Worm (Caenorhabditis elegans) whole organism, L1 larva: ENCODE results near the gene srh-148.

Experiments
- C34B4.2 ChIP-seq: sonication (generic microtip); optimal IDR thresholded peaks from 2 replicates; lab custom pipeline; 2017; ENCODE audit warnings: mild to moderate bottlenecking, missing genetic modification characterization, missing compliant biosample characterization
- aly-2 ChIP-seq: fragments of 150-350 bp; optimal IDR thresholded peaks from 2 replicates; lab custom pipeline; 2014; ENCODE audit warnings: missing biosample characterization, missing genetic modification characterization
- blmp-1 ChIP-seq: fragments of 150-350 bp; optimal IDR thresholded peaks from 2 replicates; lab custom pipeline; 2014; ENCODE audit warnings: missing biosample characterization, missing genetic modification characterization
- ceh-63 ChIP-seq: fragments of 200-800 bp; sonication (Bioruptor generic); optimal IDR thresholded peaks from 2 replicates; lab custom pipeline; 2018; ENCODE audit warnings: mild to moderate bottlenecking, missing genetic modification characterization, missing compliant biosample characterization
- ceh-8 ChIP-seq: fragments of 200-800 bp; sonication (Bioruptor generic); optimal IDR thresholded peaks from 2 replicates; lab custom pipeline; 2018; ENCODE audit warnings: mild to moderate bottlenecking, missing genetic modification characterization, moderate library complexity, missing compliant biosample characterization
- ceh-82 ChIP-seq, 3 experiments: fragments of 150-350 bp in 1 of 3; sonication (generic microtip) in 2 of 3; optimal IDR thresholded peaks; 2 replicates each; lab custom pipeline; 2014 to 2017; ENCODE audit warnings: missing biosample characterization in 3 of 3, missing genetic modification characterization in 3 of 3
- ceh-90 ChIP-seq: sonication (generic microtip); optimal IDR thresholded peaks from 2 replicates; lab custom pipeline; 2016; ENCODE audit warnings: missing genetic modification characterization, missing compliant biosample characterization
- ces-1 ChIP-seq: fragments of 150-350 bp; optimal IDR thresholded peaks from 2 replicates; lab custom pipeline; 2014; ENCODE audit warnings: missing biosample characterization, missing genetic modification reagents, missing genetic modification characterization
- dpl-1 ChIP-seq, 3 experiments: fragments of 150-350 bp in 2 of 3; sonication (generic microtip) in 1 of 3; optimal IDR thresholded peaks; 2 replicates each; lab custom pipeline; 2014 to 2017; ENCODE audit warnings: missing biosample characterization in 3 of 3, missing genetic modification characterization in 3 of 3, missing genetic modification reagents in 3 of 3
- efl-1 ChIP-seq, 4 experiments: fragments of 150-350 bp; optimal IDR thresholded peaks in 3 of 4; peaks in 1 of 4; 1 replicate in 1 of 4; 2 replicates in 3 of 4; lab custom pipeline; 2014; ENCODE audit warnings: missing biosample characterization in 2 of 4, missing genetic modification characterization in 2 of 4, missing genetic modification reagents in 2 of 4
- egl-13 ChIP-seq: sonication (generic microtip); optimal IDR thresholded peaks from 2 replicates; lab custom pipeline; 2016; ENCODE audit warnings: missing genotype, missing genetic modification reagents, missing genetic modification characterization, missing compliant biosample characterization
- elt-2 ChIP-seq: sonication (generic microtip); optimal IDR thresholded peaks from 2 replicates; lab custom pipeline; 2016; ENCODE audit warnings: missing genetic modification characterization, mild to moderate bottlenecking, inconsistent platforms, missing compliant biosample characterization, missing genetic modification reagents
- elt-3 ChIP-seq, 6 experiments: fragments of 150-350 bp in 1 of 6; sonication (generic microtip); optimal IDR thresholded peaks; 2 replicates each; lab custom pipeline; 2017 to 2018; ENCODE audit warnings: missing biosample characterization in 6 of 6, missing genetic modification characterization in 6 of 6, inconsistent platforms in 1 of 6
- ets-5 ChIP-seq: fragments of 200-800 bp; sonication (Bioruptor generic); IDR thresholded peaks from 2 replicates; pipeline ENCODE4 v1.3.6; 2022; ENCODE audit warnings: missing genetic modification characterization, missing compliant biosample characterization
- grh-1 ChIP-seq: fragments of 200-800 bp; sonication (Bioruptor generic); IDR thresholded peaks from 2 replicates; pipeline ENCODE4 v1.3.6; 2022; ENCODE audit warnings: missing genetic modification reagents, missing genetic modification characterization, missing compliant biosample characterization
- hlh-4 ChIP-seq: sonication (generic microtip); optimal IDR thresholded peaks from 2 replicates; lab custom pipeline; 2016; ENCODE audit warnings: mild to moderate bottlenecking, missing genetic modification characterization, missing compliant biosample characterization
- hpl-2 ChIP-seq: fragments of 150-350 bp; optimal IDR thresholded peaks from 2 replicates; lab custom pipeline; 2014; ENCODE audit warnings: missing biosample characterization, missing genetic modification reagents, missing genetic modification characterization
- irx-1 ChIP-seq: sonication (generic microtip); optimal IDR thresholded peaks from 2 replicates; lab custom pipeline; 2016; ENCODE audit warnings: missing genetic modification characterization, missing compliant biosample characterization
- lin-15B ChIP-seq: fragments of 150-350 bp; sonication (generic microtip); optimal IDR thresholded peaks from 3 replicates; lab custom pipeline; 2014; ENCODE audit warnings: missing biosample characterization, missing genetic modification characterization
- lir-3 ChIP-seq: sonication (generic microtip); optimal IDR thresholded peaks from 2 replicates; lab custom pipeline; 2016; ENCODE audit warnings: mild to moderate bottlenecking, missing genetic modification characterization, moderate library complexity, missing compliant biosample characterization; ENCODE audit not compliant: poor library complexity
- lsy-2 ChIP-seq, 2 experiments: fragments of 150-350 bp; optimal IDR thresholded peaks; 2 replicates each; lab custom pipeline; 2014; ENCODE audit warnings: missing biosample characterization in 2 of 2, missing genetic modification characterization in 2 of 2
- mdl-1 ChIP-seq, 2 experiments: fragments of 150-350 bp; optimal IDR thresholded peaks; 2 replicates each; lab custom pipeline; 2014 to 2017; ENCODE audit warnings: missing biosample characterization in 2 of 2, missing genetic modification characterization in 2 of 2, inconsistent platforms in 1 of 2
- mef-2 ChIP-seq: fragments of 150-350 bp; optimal IDR thresholded peaks from 2 replicates; lab custom pipeline; 2014; ENCODE audit warnings: missing biosample characterization, missing genetic modification characterization
- mep-1 ChIP-seq: fragments of 150-350 bp; optimal IDR thresholded peaks from 2 replicates; lab custom pipeline; 2014; ENCODE audit warnings: missing biosample characterization, missing genetic modification characterization
- nhr-28 ChIP-seq: fragments of 150-350 bp; optimal IDR thresholded peaks from 2 replicates; lab custom pipeline; 2014; ENCODE audit warnings: missing biosample characterization, missing genetic modification characterization
- nhr-71 ChIP-seq: sonication (generic microtip); optimal IDR thresholded peaks from 2 replicates; lab custom pipeline; 2016; ENCODE audit warnings: mild to moderate bottlenecking, missing genetic modification characterization, moderate library complexity, missing compliant biosample characterization
- nhr-84 ChIP-seq: sonication (generic microtip); optimal IDR thresholded peaks from 2 replicates; lab custom pipeline; 2017; ENCODE audit warnings: missing biosample characterization, missing genetic modification characterization
- nhr-85 ChIP-seq: sonication (generic microtip); peaks from one replicate; lab custom pipeline; 2016; ENCODE audit warnings: missing genetic modification characterization, inconsistent platforms, missing compliant biosample characterization
- pag-3 ChIP-seq: sonication (generic microtip); optimal IDR thresholded peaks from 2 replicates; lab custom pipeline; 2017; ENCODE audit warnings: missing genetic modification characterization, mild to moderate bottlenecking, missing compliant biosample characterization, antibody characterized with exemption, borderline replicate concordance; ENCODE audit not compliant: insufficient read depth
- pqm-1 ChIP-seq: sonication (generic microtip); optimal IDR thresholded peaks from 3 replicates; lab custom pipeline; 2017; ENCODE audit warnings: missing biosample characterization, missing genetic modification characterization
- rnt-1 ChIP-seq: sonication (generic microtip); optimal IDR thresholded peaks from 2 replicates; lab custom pipeline; 2016; ENCODE audit warnings: mild to moderate bottlenecking, missing genetic modification characterization, moderate library complexity, missing compliant biosample characterization
- skn-1 ChIP-seq: fragments of 150-350 bp; optimal IDR thresholded peaks from 2 replicates; lab custom pipeline; 2014; ENCODE audit warnings: missing biosample characterization, missing genetic modification characterization
- snpc-4 ChIP-seq: fragments of 150-350 bp; optimal IDR thresholded peaks from 2 replicates; lab custom pipeline; 2014; ENCODE audit warnings: missing biosample characterization, missing genetic modification characterization
- sup-37 ChIP-seq: fragments of 200-800 bp; sonication (Bioruptor generic); optimal IDR thresholded peaks from 2 replicates; lab custom pipeline; 2018; ENCODE audit warnings: mild to moderate bottlenecking, missing genetic modification characterization, missing compliant biosample characterization
- tlp-1 ChIP-seq: fragments of 150-350 bp; optimal IDR thresholded peaks from 2 replicates; lab custom pipeline; 2014; ENCODE audit warnings: missing biosample characterization, missing genetic modification characterization
- unc-130 ChIP-seq: fragments of 150-350 bp; optimal IDR thresholded peaks from 2 replicates; lab custom pipeline; 2017; ENCODE audit warnings: missing biosample characterization, missing genetic modification characterization, inconsistent platforms
- unc-62 ChIP-seq: fragments of 150-350 bp; optimal IDR thresholded peaks from 2 replicates; lab custom pipeline; 2014; ENCODE audit warnings: missing biosample characterization, missing genetic modification reagents, missing genetic modification characterization
- unc-98 ChIP-seq: fragments of 200-800 bp; sonication (Bioruptor generic); IDR thresholded peaks from 2 replicates; pipeline ENCODE4 v1.3.6; 2022; ENCODE audit warnings: missing genetic modification characterization, missing compliant biosample characterization
- xbp-1 ChIP-seq: sonication (generic microtip); optimal IDR thresholded peaks from 2 replicates; lab custom pipeline; 2016; ENCODE audit warnings: missing genetic modification characterization, missing compliant biosample characterization

The srh-148 gene

DNA sequence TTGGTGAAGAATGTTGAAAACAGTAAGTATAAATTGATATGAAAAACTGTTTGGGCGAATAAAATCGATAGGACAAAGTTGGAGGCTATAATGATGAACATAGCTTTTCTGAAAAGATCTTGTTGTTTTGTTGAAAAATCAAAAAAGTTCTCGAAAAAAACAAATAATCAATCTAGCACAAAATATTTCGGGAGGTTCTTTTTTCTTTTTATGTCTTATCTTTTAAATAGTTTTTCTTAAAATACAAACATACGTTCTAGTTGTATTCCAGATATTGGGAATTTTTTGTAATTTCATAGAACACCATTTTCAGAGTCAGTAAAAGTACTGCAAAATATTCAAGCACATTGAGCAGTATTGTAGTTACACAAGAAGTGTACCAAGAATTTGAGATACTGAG, 28.3 kb downstream of the srh-148 start, which contains the start of gene srbc-55:
Gene srbc-55, minus strand, starts transcription at position 101 of the 400 bp plus-strand sequence.
- TF ChIP-seq C34B4.2 (tag; lab: Kevin White, UChicago), result no peak
- no peak for TF ChIP-seq pag-3 (tag; lab: Kevin White, UChicago)
- TF ChIP-seq xbp-1 (tag; lab: Kevin White, UChicago), result no peak
- TF ChIP-seq aly-2 (tag; lab: Kevin White, UChicago), result no peak
- no peak for TF ChIP-seq mdl-1 (tag; optimal IDR thresholded peaks at IDR 0.05; lab: Kevin White, UChicago)
- TF ChIP-seq egl-13 (tag; lab: Kevin White, UChicago), result no peak
- no peak for TF ChIP-seq blmp-1 (tag; lab: Kevin White, UChicago)
- no peak for TF ChIP-seq lir-3 (tag; lab: Kevin White, UChicago)
- no peak for TF ChIP-seq hlh-4
- no peak for TF ChIP-seq hpl-2 (GFP tag; lab: Kevin White, UChicago)
- no peak for TF ChIP-seq tlp-1 (tag; lab: Kevin White, UChicago)
- no peak for TF ChIP-seq elt-3 (tag; optimal IDR thresholded peaks at IDR 0.05; lab: Kevin White, UChicago)
- TF ChIP-seq irx-1 (tag; lab: Kevin White, UChicago), result no peak
- TF ChIP-seq snpc-4 (tag; lab: Kevin White, UChicago), result no peak
- TF ChIP-seq nhr-84 (tag; lab: Kevin White, UChicago), result no peak
- TF ChIP-seq nhr-85 (tag; lab: Kevin White, UChicago), result no peak
- TF ChIP-seq lin-15B, result no peak
- no peak for TF ChIP-seq ceh-8 (GFP tag; lab: Kevin White, UChicago)
- no peak for TF ChIP-seq skn-1
- no peak for TF ChIP-seq grh-1

DNA sequence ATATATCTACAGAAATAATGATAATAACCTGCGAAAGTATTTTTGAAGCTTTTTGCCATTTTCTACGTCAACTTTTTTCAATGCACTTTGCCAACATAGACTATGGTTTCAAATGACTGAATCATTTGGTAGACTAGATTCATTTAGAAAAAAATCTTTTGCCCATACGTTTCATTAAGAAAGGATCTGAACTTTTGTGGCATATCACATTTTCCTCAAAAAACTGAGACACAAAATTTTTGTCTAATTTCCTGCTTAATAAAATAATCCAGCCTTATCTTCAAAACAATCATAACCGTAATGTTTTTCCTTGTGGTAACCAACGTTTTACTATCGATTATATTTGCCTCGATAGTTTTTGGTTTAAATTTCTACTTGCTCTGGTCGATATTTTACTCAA, 32.1 kb downstream of the srh-148 start, which contains the start of gene srbc-51:
Gene srbc-51, plus strand, starts transcription at position 301 of the 400 bp plus-strand sequence.
- TF ChIP-seq unc-98 (GFP tag; lab: Robert Waterston, UW) (no peak), ceh-63 (no peak), lin-15B (no peak), nhr-28 (tag; lab: Kevin White, UChicago) (no peak), ceh-8 (GFP tag; lab: Kevin White, UChicago) (no peak), sup-37 (GFP tag; lab: Kevin White, UChicago) (no peak), ceh-90 (tag; lab: Kevin White, UChicago) (no peak), unc-130 (no peak), lsy-2 (tag; optimal IDR thresholded peaks at IDR 0.05; lab: Kevin White, UChicago) (no peak), nhr-71 (tag; lab: Kevin White, UChicago) (no peak), pqm-1 (tag; lab: Kevin White, UChicago) (no peak), ces-1 (GFP tag; lab: Kevin White, UChicago) (no peak), rnt-1 (tag; lab: Kevin White, UChicago) (no peak), dpl-1 (GFP tag; optimal IDR thresholded peaks at IDR 0.05; lab: Kevin White, UChicago) (no peak), mef-2 (tag; lab: Kevin White, UChicago) (no peak), mep-1 (no peak), unc-62 (no peak), ceh-82 (tag; optimal IDR thresholded peaks at IDR 0.05; lab: Kevin White, UChicago) (no peak), elt-2 (tag; lab: Kevin White, UChicago) (no peak)

DNA sequence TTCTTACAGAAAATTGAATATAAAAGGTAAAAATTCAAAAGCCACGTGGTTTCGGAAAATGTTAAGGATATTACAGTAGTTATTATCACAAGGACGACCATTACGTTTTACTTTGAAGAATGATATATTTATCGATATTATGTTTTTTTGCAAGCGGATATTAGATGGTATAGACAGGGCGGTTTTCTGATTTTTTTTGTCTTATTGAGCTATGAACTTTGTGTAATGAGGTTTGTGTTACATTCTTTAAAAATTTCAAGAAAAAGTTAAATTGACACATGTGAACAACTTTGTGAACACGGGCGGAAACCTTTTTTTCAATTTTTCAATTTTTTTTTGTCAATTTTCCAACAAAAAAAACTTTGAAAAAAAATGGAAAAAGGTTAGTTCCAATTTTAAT, 33.3 kb downstream of the srh-148 start, which contains the start of gene srbc-50:
Gene srbc-50, minus strand, starts transcription at position 101 of the 400 bp plus-strand sequence.
- no peak for TF ChIP-seq unc-98 (GFP tag; lab: Robert Waterston, UW)

DNA sequence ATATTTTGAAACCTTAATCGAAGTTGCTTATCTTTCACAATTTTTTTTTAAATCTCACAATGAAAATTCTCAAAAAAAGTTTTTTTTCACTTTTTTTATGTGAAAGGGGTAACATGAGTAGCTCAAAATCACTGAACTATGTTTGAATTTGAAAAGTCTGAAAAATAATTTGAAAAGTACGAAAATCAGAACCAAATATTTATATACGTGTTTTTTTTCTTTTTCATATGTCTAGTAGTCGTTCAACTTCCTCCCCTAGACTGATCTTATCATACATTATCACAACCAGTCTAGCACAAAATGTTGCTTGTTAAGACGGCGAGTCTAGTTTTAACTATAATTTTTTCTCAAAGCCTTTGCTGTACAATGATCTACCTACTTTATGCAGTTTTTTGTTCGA, 36.8 kb downstream of the srh-148 start, which contains the start of gene srbc-49:
Gene srbc-49, plus strand, starts transcription at position 301 of the 400 bp plus-strand sequence.
- TF ChIP-seq ets-5 (GFP tag; lab: Robert Waterston, UW) (no peak), efl-1 (optimal IDR thresholded peaks at IDR 0.05; lab: Kevin White, UChicago) (no peak), efl-1 (GFP tag; optimal IDR thresholded peaks at IDR 0.05 in 1 of 2; lab: Kevin White, UChicago) (peak in 1 of 2 experiments; percentile 42)
